Worm (Caenorhabditis elegans): ENCODE measurements around the gene R160.6.

DNA sequence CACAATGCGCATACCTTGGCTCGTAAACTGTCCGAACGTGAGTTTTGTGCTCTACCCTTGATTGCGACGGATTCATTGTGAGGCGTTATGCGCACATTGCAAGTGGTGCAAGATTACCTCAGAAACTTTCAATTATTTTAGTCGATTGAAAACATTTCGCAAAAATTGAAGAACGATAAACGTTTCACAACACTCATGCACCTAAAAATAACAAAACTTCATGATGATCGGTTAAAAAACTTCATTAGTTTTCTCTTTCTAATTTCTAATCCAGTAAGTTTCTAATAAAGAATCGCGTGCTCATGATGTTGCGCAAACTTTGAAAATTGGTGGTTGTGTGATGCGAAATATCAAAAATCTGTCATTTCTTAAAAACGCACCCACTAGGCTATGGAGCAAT, 45.7 kb upstream of the R160.6 start, which contains the start of gene dop-1:
- TF ChIP-seq dmd-9 (GFP tag; IDR thresholded peaks at IDR 0.05) (no peak), mdt-29 (GFP tag; IDR thresholded peaks at IDR 0.05) (no peak), nhr-6 (tag; optimal IDR thresholded peaks at IDR 0.05) (no peak), mxl-3 (GFP tag; optimal IDR thresholded peaks at IDR 0.05) (no peak), dve-1 (tag; optimal IDR thresholded peaks at IDR 0.05; ENCODE audit: insufficient read depth) (no peak), lin-39 (tag; optimal IDR thresholded peaks at IDR 0.05) (no peak), nhr-28 (tag; optimal IDR thresholded peaks at IDR 0.05) (no peak), lin-15B (tag; optimal IDR thresholded peaks at IDR 0.05) (no peak), cey-2 (tag; optimal IDR thresholded peaks at IDR 0.05; ENCODE audit: borderline replicate concordance, insufficient read depth) (no peak), hlh-30 (tag; optimal IDR thresholded peaks at IDR 0.05; ENCODE audit: insufficient read depth) (no peak), D1046.2 (GFP tag; IDR thresholded peaks at IDR 0.05) (no peak), skn-1 (tag; optimal IDR thresholded peaks at IDR 0.05) (no peak), fkh-10 (GFP tag; optimal IDR thresholded peaks at IDR 0.05) (no peak)

All from whole organism, L4 larva.